Fruit fly (Drosophila melanogaster) whole organism, embryonic: ENCODE results near the gene Bace.
A peak's percentile ranks its signal among the peaks of the same experiment; 100 is the strongest.

ENCODE experiments used
- Asciz ChIP-seq: fragments of 200-800 bp; sonication (Bioruptor generic); optimal IDR thresholded peaks from 2 replicates; lab custom pipeline; 2017; ENCODE audit warnings: missing biosample characterization, mild to moderate bottlenecking, missing genetic modification characterization, missing genetic modification reagents
- B-H2 ChIP-seq: fragments of 200-800 bp; sonication (Bioruptor generic); optimal IDR thresholded peaks from 2 replicates; lab custom pipeline; 2018; ENCODE audit warnings: missing biosample characterization, mild to moderate bottlenecking, missing genetic modification characterization
- CG10267 ChIP-seq: fragments of 200-800 bp; sonication (Bioruptor generic); optimal IDR thresholded peaks from 2 replicates; lab custom pipeline; 2018; ENCODE audit warnings: missing biosample characterization, mild to moderate bottlenecking, missing genetic modification characterization, moderate library complexity
- CG12155 ChIP-seq: fragments of 200-800 bp; sonication (Bioruptor generic); optimal IDR thresholded peaks from 3 replicates; lab custom pipeline; 2016; ENCODE audit warnings: missing biosample characterization, missing genetic modification characterization
- CG1233 ChIP-seq: fragments of 200-800 bp; sonication (Bioruptor generic); optimal IDR thresholded peaks from 4 replicates; lab custom pipeline; 2018; ENCODE audit warnings: missing biosample characterization, mild to moderate bottlenecking, missing genetic modification characterization
- CG14441 ChIP-seq: fragments of 200-800 bp; sonication (Bioruptor generic); IDR thresholded peaks from 2 replicates; pipeline ENCODE4 v1.3.6; 2022; ENCODE audit warnings: missing biosample characterization, missing genetic modification characterization
- CG1602 ChIP-seq: fragments of 200-800 bp; sonication (Bioruptor generic); optimal IDR thresholded peaks from 3 replicates; lab custom pipeline; 2016; ENCODE audit warnings: missing biosample characterization, missing genetic modification characterization
- CG17359 ChIP-seq: fragments of 200-800 bp; sonication (Bioruptor generic); optimal IDR thresholded peaks from 3 replicates; lab custom pipeline; 2018; ENCODE audit warnings: missing biosample characterization, mild to moderate bottlenecking, missing genetic modification characterization, moderate library complexity
- CG17568 ChIP-seq: fragments of 200-800 bp; sonication (Bioruptor generic); optimal IDR thresholded peaks from 2 replicates; lab custom pipeline; 2018; ENCODE audit warnings: missing biosample characterization, mild to moderate bottlenecking, missing genetic modification characterization, moderate library complexity
- CG3163 ChIP-seq: fragments of 200-800 bp; sonication (Bioruptor generic); optimal IDR thresholded peaks from 3 replicates; lab custom pipeline; 2016; ENCODE audit warnings: missing biosample characterization, missing genetic modification characterization
- CG4424 ChIP-seq: fragments of 200-800 bp; sonication (Bioruptor generic); optimal IDR thresholded peaks from 3 replicates; lab custom pipeline; 2016; ENCODE audit warnings: missing biosample characterization, missing genetic modification characterization
- CG7987 ChIP-seq: fragments of 200-800 bp; sonication (Bioruptor generic); optimal IDR thresholded peaks from 2 replicates; lab custom pipeline; 2018; ENCODE audit warnings: missing biosample characterization, mild to moderate bottlenecking, missing genetic modification characterization, moderate library complexity
- CG8290 ChIP-seq, 3 experiments: fragments of 200-800 bp; sonication (Bioruptor generic); optimal IDR thresholded peaks; 2 replicates each; lab custom pipeline; 2016 to 2019; ENCODE audit warnings: missing biosample characterization in 3 of 3, missing genetic modification characterization in 3 of 3, mild to moderate bottlenecking in 2 of 3, moderate library complexity in 1 of 3
- CG8944 ChIP-seq: fragments of 200-800 bp; sonication (Bioruptor generic); optimal IDR thresholded peaks from 3 replicates; lab custom pipeline; 2016; ENCODE audit warnings: missing biosample characterization, missing genetic modification characterization
- CG9817 ChIP-seq: fragments of 200-800 bp; sonication (Bioruptor generic); optimal IDR thresholded peaks from 2 replicates; lab custom pipeline; 2018; ENCODE audit warnings: missing biosample characterization, mild to moderate bottlenecking, missing genetic modification characterization, moderate library complexity
- CkIIα-i1 ChIP-seq: fragments of 200-800 bp; sonication (Bioruptor generic); IDR thresholded peaks from 2 replicates; pipeline ENCODE4 v1.3.6; 2022; ENCODE audit warnings: missing biosample characterization, missing genetic modification characterization
- CoRest ChIP-seq: fragments of 200-800 bp; sonication (Bioruptor generic); optimal IDR thresholded peaks from 3 replicates; lab custom pipeline; 2018; ENCODE audit warnings: missing biosample characterization, mild to moderate bottlenecking, missing genetic modification characterization, moderate library complexity
- Dad ChIP-seq: fragments of 200-800 bp; sonication (Bioruptor generic); optimal IDR thresholded peaks from 3 replicates; lab custom pipeline; 2016; ENCODE audit warnings: missing biosample characterization, missing genetic modification characterization
- Dek ChIP-seq: fragments of 200-800 bp; sonication (Bioruptor generic); optimal IDR thresholded peaks from 3 replicates; lab custom pipeline; 2019; ENCODE audit warnings: missing biosample characterization, mild to moderate bottlenecking, missing genetic modification characterization, moderate library complexity
- Dref ChIP-seq: fragments of 200-800 bp; sonication (Bioruptor generic); IDR thresholded peaks from 2 replicates; pipeline ENCODE4 v1.3.6; 2022; ENCODE audit warnings: missing biosample characterization, missing genetic modification characterization
- E2f2 ChIP-seq: fragments of 200-800 bp; sonication (Bioruptor generic); IDR thresholded peaks from 2 replicates; pipeline ENCODE4 v1.3.6; 2022; ENCODE audit warnings: missing biosample characterization, missing genetic modification characterization
- Fer3 ChIP-seq: fragments of 200-800 bp; sonication (Bioruptor generic); optimal IDR thresholded peaks from 2 replicates; lab custom pipeline; 2018; ENCODE audit warnings: missing biosample characterization, mild to moderate bottlenecking, missing genetic modification characterization, moderate library complexity
- Gug ChIP-seq: fragments of 200-800 bp; sonication (Bioruptor generic); IDR thresholded peaks from 4 replicates; pipeline ENCODE4 v1.3.6; 2022; ENCODE audit warnings: missing biosample characterization, missing genetic modification characterization
- Hand ChIP-seq: fragments of 200-800 bp; sonication (Bioruptor generic); optimal IDR thresholded peaks from 2 replicates; lab custom pipeline; 2017; ENCODE audit warnings: mild to moderate bottlenecking, missing biosample characterization, missing genetic modification reagents, missing genetic modification characterization
- HmgZ ChIP-seq: fragments of 200-800 bp; sonication (Bioruptor generic); optimal IDR thresholded peaks from 2 replicates; lab custom pipeline; 2018; ENCODE audit warnings: missing biosample characterization, mild to moderate bottlenecking, missing genetic modification characterization
- Med ChIP-seq: fragments of 200-800 bp; sonication (Bioruptor generic); peaks from one replicate; lab custom pipeline; 2016; ENCODE audit warnings: missing biosample characterization, missing genetic modification characterization, mild to moderate bottlenecking, inconsistent platforms, moderate library complexity
- NC2α ChIP-seq: fragments of 200-800 bp; sonication (Bioruptor generic); optimal IDR thresholded peaks from 2 replicates; lab custom pipeline; 2016; ENCODE audit warnings: missing biosample characterization, missing genetic modification characterization
- Pdp1 ChIP-seq, 2 experiments: fragments of 200-800 bp; sonication (Bioruptor generic); optimal IDR thresholded peaks; 3 replicates each; lab custom pipeline; 2016; ENCODE audit warnings: missing biosample characterization in 2 of 2, missing genetic modification characterization in 2 of 2, mild to moderate bottlenecking in 1 of 2, moderate library complexity in 1 of 2
- Rx ChIP-seq: fragments of 200-800 bp; sonication (Bioruptor generic); IDR thresholded peaks from 2 replicates; pipeline ENCODE4 v1.3.6; 2022; ENCODE audit warnings: missing biosample characterization, missing genetic modification characterization
- Sox102F ChIP-seq: fragments of 200-800 bp; sonication (Bioruptor generic); optimal IDR thresholded peaks from 2 replicates; lab custom pipeline; 2018; ENCODE audit warnings: missing biosample characterization, mild to moderate bottlenecking, missing genetic modification characterization, moderate library complexity
- Sry-δ ChIP-seq: fragments of 200-800 bp; sonication (Bioruptor generic); optimal IDR thresholded peaks from 2 replicates; lab custom pipeline; 2016; ENCODE audit warnings: missing biosample characterization, missing genetic modification characterization
- Stat92E ChIP-seq, 3 experiments: fragments of >200 bp in 2 of 3; fragments of 200-800 bp in 1 of 3; sonication (Bioruptor generic) in 1 of 3; optimal IDR thresholded peaks; 2 replicates each; lab custom pipeline; 2017 to 2019; ENCODE audit warnings: missing biosample characterization in 3 of 3, missing genetic modification characterization in 3 of 3, mild to moderate bottlenecking in 1 of 3, moderate library complexity in 1 of 3
- Xbp1 ChIP-seq: fragments of 200-800 bp; sonication (Bioruptor generic); optimal IDR thresholded peaks from 3 replicates; lab custom pipeline; 2016; ENCODE audit warnings: missing biosample characterization, mild to moderate bottlenecking, missing genetic modification characterization
- YL-1 ChIP-seq: fragments of 200-800 bp; sonication (Bioruptor generic); optimal IDR thresholded peaks from 3 replicates; lab custom pipeline; 2017; ENCODE audit warnings: missing biosample characterization, mild to moderate bottlenecking, missing genetic modification characterization
- amos ChIP-seq: fragments of 200-800 bp; sonication (Bioruptor generic); IDR thresholded peaks from 2 replicates; pipeline ENCODE4 v1.3.6; 2022; ENCODE audit warnings: missing biosample characterization, missing genetic modification characterization; ENCODE audit not compliant: partially characterized antibody
- bowl ChIP-seq: fragments of 200-800 bp; sonication (Bioruptor generic); IDR thresholded peaks from 2 replicates; pipeline ENCODE4 v1.3.6; 2022; ENCODE audit warnings: missing biosample characterization, missing genetic modification characterization
- chm ChIP-seq: fragments of 200-800 bp; sonication (Bioruptor generic); IDR thresholded peaks from 2 replicates; pipeline ENCODE4 v1.3.6; 2022; ENCODE audit warnings: missing biosample characterization, missing genetic modification characterization
- dati ChIP-seq: fragments of 200-800 bp; sonication (Bioruptor generic); IDR thresholded peaks from 2 replicates; pipeline ENCODE4 v1.3.6; 2022; ENCODE audit warnings: missing biosample characterization, missing genetic modification characterization
- ems ChIP-seq: fragments of 200-800 bp; sonication (Bioruptor generic); optimal IDR thresholded peaks from 3 replicates; lab custom pipeline; 2016; ENCODE audit warnings: missing biosample characterization, missing genetic modification characterization
- fd3F ChIP-seq: fragments of 200-800 bp; sonication (Bioruptor generic); optimal IDR thresholded peaks from 2 replicates; lab custom pipeline; 2018; ENCODE audit warnings: missing biosample characterization, mild to moderate bottlenecking, missing genetic modification characterization, moderate library complexity
- ind ChIP-seq: fragments of 200-800 bp; sonication (Bioruptor generic); optimal IDR thresholded peaks from 3 replicates; lab custom pipeline; 2016; ENCODE audit warnings: missing biosample characterization, missing genetic modification characterization
- ken ChIP-seq: fragments of 200-800 bp; sonication (Bioruptor generic); IDR thresholded peaks from 3 replicates; pipeline ENCODE4 v1.3.6; 2022; ENCODE audit warnings: missing biosample characterization, missing genetic modification characterization
- lilli ChIP-seq: fragments of 200-800 bp; sonication (Bioruptor generic); optimal IDR thresholded peaks from 3 replicates; lab custom pipeline; 2016; ENCODE audit warnings: missing biosample characterization, missing genetic modification characterization
- pfk ChIP-seq: fragments of 200-800 bp; sonication (Bioruptor generic); optimal IDR thresholded peaks from 2 replicates; lab custom pipeline; 2018; ENCODE audit warnings: missing biosample characterization, mild to moderate bottlenecking, missing genetic modification characterization, moderate library complexity
- prd ChIP-seq, 3 experiments: fragments of >200 bp in 2 of 3; fragments of 200-800 bp in 1 of 3; sonication (Bioruptor generic) in 1 of 3; optimal IDR thresholded peaks in 2 of 3; IDR thresholded peaks in 1 of 3; 2 replicates in 2 of 3; 3 replicates in 1 of 3; pipeline versions ENCODE4 v1.3.6 to Lab custom; 2017 to 2022; ENCODE audit warnings: missing biosample characterization in 1 of 3, missing genetic modification characterization in 1 of 3
- pzg ChIP-seq: fragments of 200-800 bp; sonication (Bioruptor generic); optimal IDR thresholded peaks from 3 replicates; lab custom pipeline; 2018; ENCODE audit warnings: missing biosample characterization, mild to moderate bottlenecking, missing genetic modification characterization, moderate library complexity
- sens ChIP-seq: fragments of 200-800 bp; sonication (Bioruptor generic); peaks from one replicate; lab custom pipeline; 2016; ENCODE audit warnings: missing biosample characterization, missing genetic modification characterization
- sob ChIP-seq: fragments of 200-800 bp; sonication (Bioruptor generic); IDR thresholded peaks from 2 replicates; pipeline ENCODE4 v1.3.6; 2022; ENCODE audit warnings: missing biosample characterization, missing genetic modification characterization
- tll ChIP-seq, 2 experiments: fragments of 200-800 bp in 1 of 2; fragments of >200 bp in 1 of 2; sonication (Bioruptor generic) in 1 of 2; optimal IDR thresholded peaks; 2 replicates each; lab custom pipeline; 2017 to 2019; ENCODE audit warnings: missing biosample characterization in 2 of 2, missing genetic modification characterization in 2 of 2, mild to moderate bottlenecking in 1 of 2, moderate library complexity in 1 of 2

The Bace gene

DNA sequence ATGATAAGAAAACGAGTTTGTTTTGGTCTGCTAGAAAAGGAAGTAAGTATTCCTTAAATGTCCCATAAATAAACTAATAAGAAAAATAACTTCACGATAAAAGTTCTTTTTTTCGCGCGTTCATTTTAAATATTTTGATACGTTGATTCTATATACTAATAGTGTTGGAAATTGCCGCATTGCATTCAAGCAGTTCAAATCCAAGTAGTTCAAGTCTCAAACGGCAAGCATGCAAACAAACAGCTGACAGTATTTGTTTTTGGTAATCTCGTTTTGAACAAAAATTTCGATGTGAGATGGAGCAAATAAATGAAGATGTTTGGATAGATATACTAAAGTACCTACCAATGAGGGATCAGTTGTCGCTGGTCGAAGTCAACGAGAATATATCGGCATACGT, 7.4 kb downstream of the Bace start, which contains the start of gene CG13088 (continued):
- TF ChIP-seq Sry-δ (peak; percentile 47), CG14441 (peak; percentile 96), ken (peak; percentile 39; the same call in 1 of the 3 replicates), Hand (no peak), amos (peak; percentile 17; the same call in 1 of the 2 replicates), CG8944 (GFP tag; lab: Kevin White, UChicago) (peak; percentile 10), Dref (GFP tag; lab: Robert Waterston, UW) (peak; percentile 54), fd3F (GFP tag; lab: Kevin White, UChicago) (peak; percentile 28), Dad (peak; percentile 23), tll (GFP tag; optimal IDR thresholded peaks at IDR 0.05; lab: Kevin White, UChicago) (peak in 1 of 2 experiments; percentile 11), lilli (GFP tag; lab: Kevin White, UChicago) (peak; percentile 6), Rx (GFP tag; lab: Robert Waterston, UW) (no peak), CG4424 (GFP tag; lab: Kevin White, UChicago) (no peak), pzg (peak; percentile 75), Fer3 (tag; lab: Kevin White, UChicago) (no peak), CkIIα-i1 (GFP tag; lab: Robert Waterston, UW) (no peak), Sox102F (GFP tag; lab: Kevin White, UChicago) (peak; percentile 3), ind (GFP tag; lab: Kevin White, UChicago) (peak; percentile 30), Med (GFP tag; lab: Kevin White, UChicago) (peak; percentile 89), NC2α (no peak), sob (GFP tag; lab: Robert Waterston, UW) (peak; percentile 68), sens (GFP tag; lab: Kevin White, UChicago) (peak; percentile 78), B-H2 (peak; percentile 55), Gug (GFP tag; lab: Robert Waterston, UW) (no peak), CG17568 (GFP tag; lab: Kevin White, UChicago) (no peak), CG9817 (peak; percentile 34), ems (GFP tag; lab: Kevin White, UChicago) (peak; percentile 32), Pdp1 (GFP tag; optimal IDR thresholded peaks at IDR 0.05; lab: Kevin White, UChicago) (peak in 1 of 2 experiments; percentile 34), CG1602 (GFP tag; lab: Kevin White, UChicago) (peak; percentile 6), Xbp1 (peak; percentile 46), CG17359 (tag; lab: Kevin White, UChicago) (peak; percentile 18), CG1233 (peak; percentile 9), CoRest (peak; percentile 56), Asciz (peak; percentile 3), YL-1 (GFP tag; lab: Kevin White, UChicago) (peak; percentile 3), Dek (tag; lab: Kevin White, UChicago) (peak; percentile 6), CG8290 (GFP tag; optimal IDR thresholded peaks at IDR 0.05; lab: Kevin White, UChicago) (peak; percentile 75), CG8290 (tag; optimal IDR thresholded peaks at IDR 0.05; lab: Kevin White, UChicago) (no peak), CG3163 (GFP tag; lab: Kevin White, UChicago) (peak; percentile 27), pfk (no peak), Stat92E (GFP tag; optimal IDR thresholded peaks at IDR 0.05; lab: Kevin White, UChicago) (peak in 1 of 3 experiments; percentile 22), CG12155 (GFP tag; lab: Kevin White, UChicago) (peak; percentile 42), bowl (GFP tag; lab: Robert Waterston, UW) (no peak), HmgZ (peak; percentile 82), E2f2 (GFP tag; lab: Robert Waterston, UW) (peak; percentile 96), chm (GFP tag; lab: Robert Waterston, UW) (no peak), dati (GFP tag; lab: Robert Waterston, UW) (no peak), CG10267 (tag; lab: Kevin White, UChicago) (peak; percentile 98), CG7987 (GFP tag; lab: Kevin White, UChicago) (peak; percentile 36), prd (optimal IDR thresholded peaks at IDR 0.05; lab: Kevin White, UChicago) (no peak), prd (GFP tag; IDR thresholded peaks at IDR 0.05; lab: Robert Waterston, UW) (no peak)
